Worm (Caenorhabditis elegans) whole organism, L4/young adult: Measurements from ENCODE around the gene srp-8.

ENCODE experiments used
- W03F9.2 ChIP-seq: fragments of 150-350 bp; optimal IDR thresholded peaks from 2 replicates; lab custom pipeline; 2014; ENCODE audit warnings: missing biosample characterization, missing genetic modification characterization
- dao-5 ChIP-seq: sonication (generic microtip); optimal IDR thresholded peaks from 2 replicates; lab custom pipeline; 2016; ENCODE audit warnings: missing genotype, missing genetic modification characterization, moderate library complexity, missing compliant biosample characterization
- him-1 ChIP-seq: sonication (generic microtip); optimal IDR thresholded peaks from 2 replicates; lab custom pipeline; 2016; ENCODE audit warnings: missing genotype, missing genetic modification reagents, missing genetic modification characterization, missing compliant biosample characterization

DNA sequence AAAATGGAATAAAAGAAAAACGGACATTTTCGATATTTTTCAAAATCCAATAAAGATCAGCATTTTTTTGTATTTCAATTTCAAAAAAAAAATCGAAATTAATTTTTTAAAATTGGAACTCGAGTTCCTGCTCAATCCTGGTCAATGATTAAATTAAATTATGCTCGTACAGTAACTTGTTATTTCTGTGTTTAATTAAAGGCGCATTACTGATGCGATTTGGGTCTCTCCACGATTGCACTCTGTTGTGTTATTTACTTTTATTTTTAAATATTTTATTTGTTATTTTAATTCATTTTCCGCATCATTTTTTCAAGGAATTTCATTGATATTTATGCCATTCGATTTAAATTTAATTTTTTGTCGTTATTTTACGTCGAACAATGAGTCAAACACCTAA, 5.2 kb upstream of the srp-8 start:
- TF ChIP-seq W03F9.2 (tag; lab: Kevin White, UChicago) (no peak), him-1 (tag; lab: Kevin White, UChicago) (no peak), dao-5 (tag; lab: Kevin White, UChicago) (no peak)
